Worm (Caenorhabditis elegans) whole organism, late embryonic: ENCODE data around the gene T08G3.6.

Experiments
- C08G9.2 ChIP-seq: sonication (generic microtip); optimal IDR thresholded peaks from 2 replicates; lab custom pipeline; 2016; ENCODE audit warnings: mild to moderate bottlenecking, missing genetic modification characterization, moderate library complexity, missing compliant biosample characterization
- C38D4.7 ChIP-seq: fragments of 200-800 bp; sonication (Bioruptor generic); optimal IDR thresholded peaks from 2 replicates; lab custom pipeline; 2018; ENCODE audit warnings: mild to moderate bottlenecking, missing genetic modification characterization, moderate library complexity, missing compliant biosample characterization
- F13H6.1 ChIP-seq: sonication (generic microtip); optimal IDR thresholded peaks from 2 replicates; lab custom pipeline; 2016; ENCODE audit warnings: missing genetic modification characterization, missing compliant biosample characterization
- K02D7.2 ChIP-seq: sonication (generic microtip); optimal IDR thresholded peaks from 2 replicates; lab custom pipeline; 2017; ENCODE audit warnings: mild to moderate bottlenecking, missing genetic modification characterization, missing compliant biosample characterization
- K09A11.1 ChIP-seq: sonication (generic microtip); optimal IDR thresholded peaks from 2 replicates; lab custom pipeline; 2017; ENCODE audit warnings: antibody characterized with exemption, mild to moderate bottlenecking, missing genetic modification characterization, missing compliant biosample characterization; ENCODE audit not compliant: insufficient read depth
- Y22D7AL.16 ChIP-seq: sonication (generic microtip); optimal IDR thresholded peaks from 2 replicates; lab custom pipeline; 2016; ENCODE audit warnings: missing genetic modification characterization, missing compliant biosample characterization
- ahr-1 ChIP-seq: sonication (generic microtip); optimal IDR thresholded peaks from 2 replicates; lab custom pipeline; 2016; ENCODE audit warnings: missing genetic modification characterization, missing compliant biosample characterization
- ama-1 ChIP-seq: fragments of 150-350 bp; optimal IDR thresholded peaks from 2 replicates; lab custom pipeline; 2014
- ceh-19 ChIP-seq: fragments of 200-800 bp; sonication (Bioruptor generic); optimal IDR thresholded peaks from 2 replicates; lab custom pipeline; 2018; ENCODE audit warnings: mild to moderate bottlenecking, missing genetic modification characterization, missing compliant biosample characterization
- ceh-22 ChIP-seq: sonication (generic microtip); optimal IDR thresholded peaks from 2 replicates; lab custom pipeline; 2017; ENCODE audit warnings: missing biosample characterization, missing genetic modification characterization
- ceh-30 ChIP-seq: fragments of 150-350 bp; optimal IDR thresholded peaks from 2 replicates; lab custom pipeline; 2014; ENCODE audit warnings: missing biosample characterization, missing genetic modification characterization
- ceh-31 ChIP-seq: sonication (generic microtip); optimal IDR thresholded peaks from 2 replicates; lab custom pipeline; 2016; ENCODE audit warnings: missing genetic modification characterization, missing compliant biosample characterization
- ceh-45 ChIP-seq: fragments of 200-800 bp; sonication (Bioruptor generic); IDR thresholded peaks from 2 replicates; pipeline ENCODE4 v1.3.6; 2022; ENCODE audit warnings: missing genetic modification reagents, missing genetic modification characterization, missing compliant biosample characterization
- ceh-48 ChIP-seq: sonication (generic microtip); optimal IDR thresholded peaks from 2 replicates; lab custom pipeline; 2016; ENCODE audit warnings: missing genetic modification characterization, inconsistent platforms, missing compliant biosample characterization
- ceh-6 ChIP-seq: fragments of 200-800 bp; sonication (Bioruptor generic); optimal IDR thresholded peaks from 2 replicates; lab custom pipeline; 2018; ENCODE audit warnings: mild to moderate bottlenecking, missing genetic modification characterization, missing compliant biosample characterization
- che-1 ChIP-seq: sonication (generic microtip); optimal IDR thresholded peaks from 2 replicates; lab custom pipeline; 2016; ENCODE audit warnings: mild to moderate bottlenecking, missing genetic modification characterization, missing compliant biosample characterization
- dmd-4 ChIP-seq: sonication (generic microtip); optimal IDR thresholded peaks from 2 replicates; lab custom pipeline; 2016; ENCODE audit warnings: borderline replicate concordance, missing genetic modification characterization, missing compliant biosample characterization
- elt-2 ChIP-seq: sonication (generic microtip); optimal IDR thresholded peaks from 2 replicates; lab custom pipeline; 2016; ENCODE audit warnings: missing genetic modification reagents, missing genetic modification characterization, missing compliant biosample characterization
- elt-4 ChIP-seq: sonication (generic microtip); optimal IDR thresholded peaks from 2 replicates; lab custom pipeline; 2016; ENCODE audit warnings: missing genetic modification characterization, missing compliant biosample characterization
- ets-4 ChIP-seq: sonication (generic microtip); optimal IDR thresholded peaks from 2 replicates; lab custom pipeline; 2016; ENCODE audit warnings: missing genetic modification characterization, missing compliant biosample characterization
- eyg-1 ChIP-seq: sonication (generic microtip); optimal IDR thresholded peaks from 2 replicates; lab custom pipeline; 2016; ENCODE audit warnings: missing genotype, missing genetic modification characterization, missing compliant biosample characterization
- fax-1 ChIP-seq: sonication (generic microtip); optimal IDR thresholded peaks from 2 replicates; lab custom pipeline; 2016; ENCODE audit warnings: missing genotype, missing genetic modification characterization, missing compliant biosample characterization
- fkh-10 ChIP-seq: fragments of 150-350 bp; optimal IDR thresholded peaks from 2 replicates; lab custom pipeline; 2014; ENCODE audit warnings: missing biosample characterization, missing genetic modification reagents, missing genetic modification characterization
- hlh-13 ChIP-seq: fragments of 200-800 bp; sonication (Bioruptor generic); optimal IDR thresholded peaks from 2 replicates; lab custom pipeline; 2018; ENCODE audit warnings: mild to moderate bottlenecking, missing genetic modification characterization, missing compliant biosample characterization
- hlh-15 ChIP-seq: sonication (generic microtip); optimal IDR thresholded peaks from 2 replicates; lab custom pipeline; 2016; ENCODE audit warnings: missing genetic modification characterization, missing compliant biosample characterization
- hlh-8 ChIP-seq: sonication (generic microtip); optimal IDR thresholded peaks from 2 replicates; lab custom pipeline; 2016; ENCODE audit warnings: missing genotype, missing genetic modification characterization, missing compliant biosample characterization
- lin-11 ChIP-seq: fragments of 200-800 bp; sonication (Bioruptor generic); optimal IDR thresholded peaks from 2 replicates; lab custom pipeline; 2018; ENCODE audit warnings: mild to moderate bottlenecking, missing genetic modification characterization, missing compliant biosample characterization
- madf-2 ChIP-seq: sonication (generic microtip); optimal IDR thresholded peaks from 2 replicates; lab custom pipeline; 2017; ENCODE audit warnings: missing genetic modification characterization, missing compliant biosample characterization
- nhr-232 ChIP-seq: sonication (generic microtip); optimal IDR thresholded peaks from 2 replicates; lab custom pipeline; 2016; ENCODE audit warnings: missing genetic modification characterization, missing compliant biosample characterization
- odd-2 ChIP-seq: sonication (generic microtip); optimal IDR thresholded peaks from 2 replicates; lab custom pipeline; 2017; ENCODE audit warnings: antibody characterized with exemption, mild to moderate bottlenecking, missing genetic modification characterization, missing compliant biosample characterization
- pag-3 ChIP-seq: sonication (generic microtip); optimal IDR thresholded peaks from 2 replicates; lab custom pipeline; 2016; ENCODE audit warnings: missing compliant biosample characterization, missing genetic modification characterization, borderline replicate concordance
- pat-9 ChIP-seq: fragments of 200-800 bp; sonication (Bioruptor generic); optimal IDR thresholded peaks from 2 replicates; lab custom pipeline; 2018; ENCODE audit warnings: mild to moderate bottlenecking, missing genetic modification characterization, moderate library complexity, missing compliant biosample characterization
- pha-4 ChIP-seq: fragments of 150-350 bp; optimal IDR thresholded peaks from 2 replicates; lab custom pipeline; 2018; ENCODE audit warnings: missing biosample characterization, missing genetic modification reagents, missing genetic modification characterization
- ref-2 ChIP-seq: sonication (generic microtip); optimal IDR thresholded peaks from 2 replicates; lab custom pipeline; 2016; ENCODE audit warnings: missing genetic modification characterization, missing compliant biosample characterization
- sox-2 ChIP-seq: fragments of 200-800 bp; sonication (Bioruptor generic); IDR thresholded peaks from 2 replicates; pipeline ENCODE4 v1.3.6; 2022; ENCODE audit warnings: missing genetic modification reagents, missing genetic modification characterization, missing compliant biosample characterization
- sox-4 ChIP-seq: sonication (generic microtip); optimal IDR thresholded peaks from 2 replicates; lab custom pipeline; 2017; ENCODE audit warnings: mild to moderate bottlenecking, missing genetic modification characterization, inconsistent platforms, missing compliant biosample characterization
- syd-9 ChIP-seq: sonication (generic microtip); optimal IDR thresholded peaks from 2 replicates; lab custom pipeline; 2016; ENCODE audit warnings: mild to moderate bottlenecking, missing genetic modification characterization, moderate library complexity, missing compliant biosample characterization
- ttx-3 ChIP-seq: sonication (generic microtip); optimal IDR thresholded peaks from 2 replicates; lab custom pipeline; 2016; ENCODE audit warnings: missing genetic modification reagents, missing genetic modification characterization, missing compliant biosample characterization
- unc-42 ChIP-seq: sonication (generic microtip); optimal IDR thresholded peaks from 2 replicates; lab custom pipeline; 2016; ENCODE audit warnings: missing genotype, missing genetic modification characterization, missing compliant biosample characterization
- zip-5 ChIP-seq: sonication (generic microtip); optimal IDR thresholded peaks from 2 replicates; lab custom pipeline; 2016; ENCODE audit warnings: missing genetic modification characterization, missing compliant biosample characterization

The T08G3.6 gene

ce11 chrV:16480919-16481630, 35.3 kb downstream of the T08G3.6 start, which contains the start of the genes F57E7.4 and spig-6:
TSS of gene F57E7.4 (minus strand) at chrV:16481019.
TSS of gene spig-6 (plus strand) at chrV:16481580.
- TF ChIP-seq ceh-45: no peak
- TF ChIP-seq unc-42 (tag; lab: Kevin White, UChicago): no peak
- no peak for TF ChIP-seq che-1 (tag; lab: Kevin White, UChicago)
- no peak for TF ChIP-seq eyg-1 (tag; lab: Kevin White, UChicago)
- TF ChIP-seq madf-2: no peak
- no peak for TF ChIP-seq hlh-13 (GFP tag; lab: Kevin White, UChicago)
- TF ChIP-seq C08G9.2 (tag; lab: Kevin White, UChicago): no peak
- no peak for TF ChIP-seq dmd-4 (tag; lab: Kevin White, UChicago)
- no peak for TF ChIP-seq ceh-22
- no peak for TF ChIP-seq pat-9 (tag; lab: Kevin White, UChicago)
- no peak for TF ChIP-seq K09A11.1 (tag; lab: Kevin White, UChicago)
- TF ChIP-seq syd-9 (tag; lab: Kevin White, UChicago): no peak
- TF ChIP-seq K02D7.2 (tag; lab: Kevin White, UChicago): no peak
- no peak for TF ChIP-seq sox-2 (GFP tag; lab: Robert Waterston, UW)
- no peak for TF ChIP-seq zip-5 (tag; lab: Kevin White, UChicago)

DNA sequence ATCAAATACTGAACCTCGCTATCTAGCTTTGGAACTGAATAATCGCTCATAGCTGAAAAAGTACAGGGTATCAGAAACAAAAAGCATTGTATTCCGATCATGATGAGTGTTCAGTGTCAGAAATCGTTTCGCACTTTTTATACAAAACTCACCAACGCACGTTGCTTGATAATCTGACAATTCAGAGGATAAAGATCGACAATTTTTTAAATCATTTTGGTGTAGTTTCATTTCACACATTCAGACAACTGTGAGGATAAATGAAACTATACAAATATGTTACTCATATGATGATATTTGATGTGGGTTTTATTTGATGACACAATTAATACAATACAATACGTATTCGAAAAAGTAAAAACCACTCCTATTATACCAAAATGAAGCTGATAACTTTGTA, 37.3 kb downstream of the T08G3.6 start, which contains the start of gene F57E7.2:
F57E7.2 (minus strand) TSS at position 101 of the 400 bp plus-strand sequence.
- TF ChIP-seq ceh-48 (tag; lab: Kevin White, UChicago): no peak
- no peak for TF ChIP-seq nhr-232 (tag; lab: Kevin White, UChicago)

- TF ChIP-seq eyg-1 (tag; lab: Kevin White, UChicago) (no peak), ceh-6 (GFP tag; lab: Kevin White, UChicago) (no peak), nhr-232 (tag; lab: Kevin White, UChicago) (no peak), fkh-10 (GFP tag; lab: Kevin White, UChicago) (no peak), K02D7.2 (tag; lab: Kevin White, UChicago) (no peak), elt-2 (tag; lab: Kevin White, UChicago) (no peak), sox-4 (tag; lab: Kevin White, UChicago) (no peak), ceh-30 (tag; lab: Kevin White, UChicago) (no peak), pat-9 (tag; lab: Kevin White, UChicago) (no peak), hlh-15 (tag; lab: Kevin White, UChicago) (no peak), fax-1 (tag; lab: Kevin White, UChicago) (no peak), odd-2 (no peak), ceh-19 (GFP tag; lab: Kevin White, UChicago) (no peak), pag-3 (no peak), C38D4.7 (GFP tag; lab: Kevin White, UChicago) (no peak)
These were observed 37.9 kb downstream of the T08G3.6 start, which contains the start of gene srh-139 for ce11 chrV:16483681-16484080. TSS of gene srh-139 (plus strand) at chrV:16483981.

- TF ChIP-seq zip-5 (tag; lab: Kevin White, UChicago) (no peak), ttx-3 (no peak)
These were observed 41.7 kb downstream of the T08G3.6 start, which contains the start of gene Y32B12A.5 for ce11 chrV:16487474-16487873. TSS of gene Y32B12A.5 (minus strand) at chrV:16487574.

DNA sequence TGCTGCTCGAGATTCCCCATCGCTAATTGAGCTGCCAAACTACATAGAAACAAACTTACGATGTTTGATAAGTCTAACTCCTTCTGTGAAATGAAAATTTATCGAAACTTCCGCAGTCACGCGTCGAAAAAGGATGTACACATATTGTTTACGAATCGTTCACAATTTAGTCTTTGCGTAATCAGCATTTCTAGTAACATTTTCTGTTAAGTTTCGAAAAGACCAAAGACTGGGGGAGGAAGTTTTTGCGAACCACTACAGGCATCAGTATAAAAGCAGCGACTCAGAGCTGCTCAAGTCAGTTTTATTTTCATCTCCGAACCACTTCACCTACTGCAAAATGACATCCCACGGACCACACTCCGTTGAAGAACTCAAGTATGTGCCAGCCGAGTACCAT, 42.4 kb downstream of the T08G3.6 start, which contains the start of gene sqst-4:
sqst-4 (plus strand) TSS at position 301 of the 400 bp plus-strand sequence.
- TF ChIP-seq ceh-30 (tag; lab: Kevin White, UChicago) (no peak), ceh-31 (tag; lab: Kevin White, UChicago) (no peak), ref-2 (tag; lab: Kevin White, UChicago) (no peak), lin-11 (tag; lab: Kevin White, UChicago) (no peak), Y22D7AL.16 (no peak), hlh-8 (tag; lab: Kevin White, UChicago) (no peak), pat-9 (tag; lab: Kevin White, UChicago) (no peak), ahr-1 (tag; lab: Kevin White, UChicago) (no peak), pha-4 (no peak), ets-4 (tag; lab: Kevin White, UChicago) (no peak), ama-1 (lab: Kevin White, UChicago) (no peak), ceh-6 (GFP tag; lab: Kevin White, UChicago) (no peak), unc-42 (tag; lab: Kevin White, UChicago) (no peak), fax-1 (tag; lab: Kevin White, UChicago) (no peak), ceh-45 (no peak), F13H6.1 (tag; lab: Kevin White, UChicago) (no peak), elt-4 (no peak)
